Worm (Caenorhabditis elegans) whole organism, midembryonic: ENCODE results near the gene rpac-19.
A peak's percentile ranks its signal among the peaks of the same experiment; 100 is the strongest.

Experiments used
- T22C8.4 ChIP-seq: fragments of 200-800 bp; sonication (Bioruptor generic); IDR thresholded peaks from 2 replicates; pipeline ENCODE4 v1.3.6; 2022; ENCODE audit warnings: missing genetic modification characterization, missing compliant biosample characterization
- cog-1 ChIP-seq: sonication (generic microtip); optimal IDR thresholded peaks from 2 replicates; lab custom pipeline; 2016; ENCODE audit warnings: missing genetic modification characterization, missing compliant biosample characterization
- flt-1 ChIP-seq: fragments of 200-800 bp; sonication (Bioruptor generic); IDR thresholded peaks from 2 replicates; pipeline ENCODE4 v1.3.6; 2022; ENCODE audit warnings: missing genetic modification characterization, missing compliant biosample characterization
- klf-2 ChIP-seq: fragments of 200-800 bp; sonication (Bioruptor generic); conservative IDR thresholded peaks from 2 replicates; pipeline ENCODE4 v1.3.6; 2022; ENCODE audit warnings: missing genetic modification reagents, missing genetic modification characterization, missing compliant biosample characterization
- med-1 ChIP-seq: sonication (generic microtip); optimal IDR thresholded peaks from 2 replicates; lab custom pipeline; 2017; ENCODE audit warnings: missing genetic modification characterization, mild to moderate bottlenecking, missing compliant biosample characterization, antibody characterized with exemption, missing genetic modification reagents; ENCODE audit not compliant: insufficient read depth
- ref-1 ChIP-seq: fragments of 200-800 bp; sonication (Bioruptor generic); conservative IDR thresholded peaks from 2 replicates; pipeline ENCODE4 v1.3.6; 2022; ENCODE audit warnings: missing genetic modification reagents, missing genetic modification characterization, missing compliant biosample characterization
- tab-1 ChIP-seq: fragments of 200-800 bp; sonication (Bioruptor generic); IDR thresholded peaks from 2 replicates; pipeline ENCODE4 v1.3.6; 2022; ENCODE audit warnings: missing genetic modification characterization, missing compliant biosample characterization
- ztf-23 ChIP-seq: fragments of 200-800 bp; sonication (Bioruptor generic); IDR thresholded peaks from 2 replicates; pipeline ENCODE4 v1.3.6; 2022; ENCODE audit warnings: missing genetic modification reagents, missing genetic modification characterization, missing compliant biosample characterization
- ztf-29 ChIP-seq: fragments of 200-800 bp; sonication (Bioruptor generic); IDR thresholded peaks from 2 replicates; pipeline ENCODE4 v1.3.6; 2022; ENCODE audit warnings: missing genetic modification reagents, missing genetic modification characterization, missing compliant biosample characterization

The rpac-19 gene

ce11 chrIII:9629855-9630254 lies at the start of gene rpac-19:
TSS of gene rpac-19 (minus strand) at chrIII:9629885.
- TF ChIP-seq cog-1 (no peak), med-1 (GFP tag; lab: Kevin White, UChicago) (peak; percentile 71), flt-1 (peak; percentile 82), tab-1 (GFP tag; lab: Robert Waterston, UW) (peak; percentile 67; the same call in 1 of the 2 replicates), klf-2 (GFP tag; lab: Robert Waterston, UW) (0 out of 2 replicates have a peak, but pooled peaks have one; percentile 26), ztf-23 (GFP tag; lab: Robert Waterston, UW) (peak; percentile 74), ztf-29 (GFP tag; lab: Robert Waterston, UW) (0 out of 2 replicates have a peak, but pooled peaks have one; percentile 52), ref-1 (GFP tag; lab: Robert Waterston, UW) (no peak)

- TF ChIP-seq cog-1 (no peak), flt-1 (no peak), ztf-23 (GFP tag; lab: Robert Waterston, UW) (no peak), klf-2 (GFP tag; lab: Robert Waterston, UW) (no peak), tab-1 (GFP tag; lab: Robert Waterston, UW) (no peak), ztf-29 (GFP tag; lab: Robert Waterston, UW) (no peak), ref-1 (GFP tag; lab: Robert Waterston, UW) (no peak), T22C8.4 (GFP tag; lab: Robert Waterston, UW) (no peak), med-1 (GFP tag; lab: Kevin White, UChicago) (no peak)
These were observed 49.1 kb upstream of the rpac-19 start, which contains the start of gene ugt-60 for ce11 chrIII:9678819-9679218. TSS of gene ugt-60 (minus strand) at chrIII:9679051.

ce11 chrIII:9669546-9669945 lies 39.9 kb upstream of the rpac-19 start:
- TF ChIP-seq med-1 (GFP tag; lab: Kevin White, UChicago) (no peak), ztf-29 (GFP tag; lab: Robert Waterston, UW) (no peak), cog-1 (no peak), T22C8.4 (GFP tag; lab: Robert Waterston, UW) (no peak), flt-1 (no peak), ztf-23 (GFP tag; lab: Robert Waterston, UW) (no peak), tab-1 (GFP tag; lab: Robert Waterston, UW) (no peak), klf-2 (GFP tag; lab: Robert Waterston, UW) (no peak), ref-1 (GFP tag; lab: Robert Waterston, UW) (no peak)

ce11 chrIII:9667591-9668265 lies 38.0 kb upstream of the rpac-19 start, which contains the start of gene C07A9.9:
TSS of gene C07A9.9 (minus strand) at chrIII:9667641.
- TF ChIP-seq tab-1 (GFP tag; lab: Robert Waterston, UW) (peak; percentile 76; the same call in 1 of the 2 replicates), flt-1 (no peak), ztf-29 (GFP tag; lab: Robert Waterston, UW) (0 out of 2 replicates have a peak, but pooled peaks have one; percentile 25)

- TF ChIP-seq ztf-29 (GFP tag; lab: Robert Waterston, UW), result no peak
- TF ChIP-seq ref-1 (GFP tag; lab: Robert Waterston, UW), result no peak
- TF ChIP-seq med-1 (GFP tag; lab: Kevin White, UChicago), result no peak
- TF ChIP-seq flt-1, result no peak
- no peak for TF ChIP-seq tab-1 (GFP tag; lab: Robert Waterston, UW)
- TF ChIP-seq cog-1, result no peak
- no peak for TF ChIP-seq klf-2 (GFP tag; lab: Robert Waterston, UW)
- no peak for TF ChIP-seq T22C8.4 (GFP tag; lab: Robert Waterston, UW)
- TF ChIP-seq ztf-23 (GFP tag; lab: Robert Waterston, UW), result no peak
These were observed 37.0 kb upstream of the rpac-19 start for ce11 chrIII:9666668-9667067.

ce11 chrIII:9666239-9666638 lies 36.6 kb upstream of the rpac-19 start:
- TF ChIP-seq flt-1 (no peak), klf-2 (GFP tag; lab: Robert Waterston, UW) (no peak), ztf-29 (GFP tag; lab: Robert Waterston, UW) (no peak), med-1 (GFP tag; lab: Kevin White, UChicago) (no peak), cog-1 (no peak), T22C8.4 (GFP tag; lab: Robert Waterston, UW) (no peak), ztf-23 (GFP tag; lab: Robert Waterston, UW) (no peak), ref-1 (GFP tag; lab: Robert Waterston, UW) (no peak), tab-1 (GFP tag; lab: Robert Waterston, UW) (no peak)

ce11 chrIII:9665490-9666179 lies 36.0 kb upstream of the rpac-19 start:
- TF ChIP-seq klf-2 (GFP tag; lab: Robert Waterston, UW) (no peak), ref-1 (GFP tag; lab: Robert Waterston, UW) (no peak), ztf-23 (GFP tag; lab: Robert Waterston, UW) (no peak), tab-1 (GFP tag; lab: Robert Waterston, UW) (no peak), med-1 (GFP tag; lab: Kevin White, UChicago) (no peak), cog-1 (no peak), T22C8.4 (GFP tag; lab: Robert Waterston, UW) (no peak), ztf-29 (GFP tag; lab: Robert Waterston, UW) (no peak), flt-1 (no peak)

- TF ChIP-seq tab-1 (GFP tag; lab: Robert Waterston, UW), result no peak
- TF ChIP-seq ztf-29 (GFP tag; lab: Robert Waterston, UW), result no peak
- TF ChIP-seq klf-2 (GFP tag; lab: Robert Waterston, UW), result no peak
- no peak for TF ChIP-seq flt-1
- no peak for TF ChIP-seq T22C8.4 (GFP tag; lab: Robert Waterston, UW)
- TF ChIP-seq ztf-23 (GFP tag; lab: Robert Waterston, UW), result no peak
- no peak for TF ChIP-seq ref-1 (GFP tag; lab: Robert Waterston, UW)
- no peak for TF ChIP-seq med-1 (GFP tag; lab: Kevin White, UChicago)
- TF ChIP-seq cog-1, result no peak
These were observed 35.0 kb upstream of the rpac-19 start for ce11 chrIII:9664484-9665221.
